Worm (Caenorhabditis elegans): ENCODE results near the gene F44E5.4.

The F44E5.4 gene

DNA sequence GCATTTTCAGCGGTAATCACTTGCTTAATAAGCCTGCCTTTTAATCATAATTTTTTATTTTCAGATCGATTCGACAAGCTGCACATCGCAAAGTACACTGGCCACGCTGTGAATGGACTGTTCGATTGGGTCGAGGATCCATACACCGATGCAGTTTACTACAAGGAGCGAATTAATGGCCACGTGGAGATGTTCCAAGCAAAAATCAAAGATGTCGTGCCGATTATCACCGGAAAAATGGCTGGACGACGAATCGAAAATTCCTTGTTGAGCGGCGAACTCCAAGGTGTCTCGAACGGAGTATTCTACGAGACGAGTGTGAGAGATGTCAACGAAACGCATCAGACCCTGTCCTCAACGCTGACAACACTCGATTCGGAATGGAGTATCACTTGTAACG lies 31.7 kb downstream of the F44E5.4 start:
- TF ChIP-seq C04F5.9 (tag; optimal IDR thresholded peaks at IDR 0.05) (no peak), lin-15B (tag; optimal IDR thresholded peaks at IDR 0.05) (no peak), nhr-84 (tag; optimal IDR thresholded peaks at IDR 0.05) (no peak), dpl-1 (GFP tag; optimal IDR thresholded peaks at IDR 0.05) (no peak), lin-14 (GFP tag; optimal IDR thresholded peaks at IDR 0.05) (no peak), ztf-11 (tag; optimal IDR thresholded peaks at IDR 0.05) (no peak), unc-86 (tag; optimal IDR thresholded peaks at IDR 0.05) (no peak), mef-2 (tag; optimal IDR thresholded peaks at IDR 0.05) (no peak), F16B12.6 (tag; optimal IDR thresholded peaks at IDR 0.05) (no peak), ceh-8 (GFP tag; optimal IDR thresholded peaks at IDR 0.05) (no peak), nhr-12 (tag; optimal IDR thresholded peaks at IDR 0.05) (no peak), zip-4 (GFP tag; optimal IDR thresholded peaks at IDR 0.05) (no peak), xbp-1 (tag; optimal IDR thresholded peaks at IDR 0.05) (no peak), elt-2 (tag; optimal IDR thresholded peaks at IDR 0.05) (no peak), lir-3 (tag; optimal IDR thresholded peaks at IDR 0.05; ENCODE audit: poor library complexity) (no peak)

DNA sequence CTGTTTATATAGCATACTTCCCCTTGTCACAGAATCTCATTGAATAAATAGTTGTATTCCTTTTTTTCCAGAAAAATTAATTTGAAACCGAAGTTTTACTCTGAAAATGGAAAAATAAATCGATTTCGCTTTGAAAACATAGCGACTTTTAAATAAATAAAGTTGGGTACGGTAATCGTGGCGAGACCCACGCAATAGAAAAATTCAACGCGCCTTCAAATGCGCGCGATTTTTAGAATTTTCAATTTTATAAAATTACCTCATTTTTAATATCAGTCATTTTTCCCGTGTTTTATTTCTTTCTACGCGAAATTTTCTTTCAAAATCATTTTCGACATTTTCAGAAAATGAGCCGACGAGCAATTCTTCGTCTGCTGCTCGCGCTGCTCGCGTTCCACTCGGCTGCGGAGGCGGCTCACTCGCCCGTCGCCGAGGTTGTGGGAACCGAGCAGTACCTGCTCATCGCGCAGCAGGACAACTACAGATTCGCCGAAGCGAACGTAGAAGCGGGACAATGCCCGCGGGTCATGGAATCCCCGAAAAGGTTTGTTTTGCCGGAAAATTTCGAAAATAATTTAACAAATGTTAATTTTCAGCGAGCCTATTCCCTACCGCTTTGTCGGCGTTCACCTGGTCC lies 32.5 kb downstream of the F44E5.4 start, which contains the start of gene F13D12.5:
F13D12.5 (plus strand) TSS at position 345 of the 637 bp plus-strand sequence.
- TF ChIP-seq fos-1 (tag; optimal IDR thresholded peaks at IDR 0.05), result no peak
- peak; percentile 30 for TF ChIP-seq nhr-71 (tag; optimal IDR thresholded peaks at IDR 0.05)
- TF ChIP-seq pqm-1 (tag; optimal IDR thresholded peaks at IDR 0.05), result no peak
- no peak for TF ChIP-seq ceh-88 (GFP tag; IDR thresholded peaks at IDR 0.05)
- no peak for TF ChIP-seq ceh-8 (GFP tag; optimal IDR thresholded peaks at IDR 0.05)

DNA sequence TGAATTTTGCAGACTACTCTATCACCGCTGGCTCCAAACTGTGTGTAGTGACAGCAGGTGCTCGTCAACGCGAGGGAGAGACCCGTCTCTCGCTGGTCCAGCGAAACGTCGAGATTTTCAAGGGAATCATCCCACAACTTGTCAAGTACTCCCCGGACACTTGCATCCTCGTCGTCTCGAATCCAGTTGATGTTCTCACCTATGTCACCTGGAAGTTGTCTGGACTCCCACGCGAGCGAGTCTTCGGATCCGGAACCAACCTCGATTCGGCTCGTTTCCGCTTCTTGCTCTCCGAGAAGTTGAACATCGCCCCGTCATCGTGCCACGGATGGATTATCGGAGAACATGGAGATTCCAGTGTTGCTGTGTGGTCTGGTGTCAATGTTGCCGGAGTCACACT lies 33.5 kb downstream of the F44E5.4 start:
- TF ChIP-seq ceh-8 (GFP tag; optimal IDR thresholded peaks at IDR 0.05) (no peak), irx-1 (tag; optimal IDR thresholded peaks at IDR 0.05) (no peak), elt-3 (tag; optimal IDR thresholded peaks at IDR 0.05) (no peak), pag-3 (tag; optimal IDR thresholded peaks at IDR 0.05; ENCODE audit: borderline replicate concordance, insufficient read depth) (no peak), dsc-1 (tag; optimal IDR thresholded peaks at IDR 0.05) (no peak), hlh-17 (GFP tag; optimal IDR thresholded peaks at IDR 0.05; ENCODE audit: borderline replicate concordance) (no peak), C34B4.2 (tag; optimal IDR thresholded peaks at IDR 0.05) (no peak), Y116A8C.19 (tag; optimal IDR thresholded peaks at IDR 0.05; ENCODE audit: borderline replicate concordance) (no peak), ceh-88 (GFP tag; IDR thresholded peaks at IDR 0.05) (no peak), zip-4 (GFP tag; optimal IDR thresholded peaks at IDR 0.05) (no peak), nhr-12 (tag; optimal IDR thresholded peaks at IDR 0.05) (no peak), fkh-10 (GFP tag; optimal IDR thresholded peaks at IDR 0.05) (no peak)

DNA sequence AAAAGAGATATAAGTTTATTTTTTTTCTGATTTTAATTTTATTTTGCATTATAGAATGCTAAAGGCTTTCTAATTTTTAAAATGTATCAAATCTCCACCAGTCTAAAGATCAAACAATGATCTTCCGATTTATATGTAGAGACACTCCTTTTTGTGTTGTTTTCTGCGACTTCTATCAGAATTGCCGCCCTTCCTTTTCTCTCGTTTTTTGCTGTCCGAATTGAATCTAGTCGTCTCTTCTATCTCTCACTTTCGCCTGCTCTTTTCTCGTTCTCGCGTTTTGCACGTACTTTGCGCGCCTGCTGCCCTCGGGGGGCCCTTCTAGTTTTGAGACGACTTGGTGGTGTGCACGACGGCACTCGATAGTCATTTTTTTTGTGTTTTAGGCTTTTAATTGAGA lies 34.7 kb downstream of the F44E5.4 start:
- TF ChIP-seq ceh-63 (GFP tag; optimal IDR thresholded peaks at IDR 0.05) (no peak), mep-1 (tag; optimal IDR thresholded peaks at IDR 0.05) (peak; percentile 48), xbp-1 (tag; optimal IDR thresholded peaks at IDR 0.05) (peak; percentile 44), efl-3 (GFP tag; optimal IDR thresholded peaks at IDR 0.05) (no peak), sup-37 (GFP tag; optimal IDR thresholded peaks at IDR 0.05) (no peak), ets-5 (GFP tag; IDR thresholded peaks at IDR 0.05) (no peak), lin-35 (GFP tag; optimal IDR thresholded peaks at IDR 0.05) (peak; percentile 27 to 52), nhr-71 (tag; optimal IDR thresholded peaks at IDR 0.05) (peak; percentile 72), tbx-2 (tag; optimal IDR thresholded peaks at IDR 0.05) (peak; percentile 43), jun-1 (tag; optimal IDR thresholded peaks at IDR 0.05) (no peak), dpl-1 (GFP tag; optimal IDR thresholded peaks at IDR 0.05) (peak in 2 of 3 experiments; percentile 4 to 41), nhr-11 (tag; optimal IDR thresholded peaks at IDR 0.05) (no peak), sptf-1 (tag; optimal IDR thresholded peaks at IDR 0.05) (no peak), elt-2 (tag; optimal IDR thresholded peaks at IDR 0.05) (no peak), egl-13 (tag; optimal IDR thresholded peaks at IDR 0.05) (peak; percentile 3), skn-1 (tag; optimal IDR thresholded peaks at IDR 0.05) (peak; percentile 14), C34B4.2 (tag; optimal IDR thresholded peaks at IDR 0.05) (no peak), snu-23 (GFP tag; optimal IDR thresholded peaks at IDR 0.05) (peak; percentile 79), unc-30 (tag; optimal IDR thresholded peaks at IDR 0.05) (no peak), vab-15 (tag; optimal IDR thresholded peaks at IDR 0.05) (no peak), lin-13 (GFP tag; optimal IDR thresholded peaks at IDR 0.05) (no peak), ama-1 (optimal IDR thresholded peaks at IDR 0.05) (no peak), Y116A8C.19 (tag; optimal IDR thresholded peaks at IDR 0.05; ENCODE audit: borderline replicate concordance) (no peak), blmp-1 (tag; optimal IDR thresholded peaks at IDR 0.05) (peak; percentile 59), egl-27 (tag; optimal IDR thresholded peaks at IDR 0.05) (no peak)
